Worm (Caenorhabditis elegans) whole organism, young adult: ENCODE data around the gene F44G4.1.

ENCODE experiments used
- F22D6.2 ChIP-seq: sonication (generic microtip); optimal IDR thresholded peaks from 2 replicates; lab custom pipeline; 2016; ENCODE audit warnings: mild to moderate bottlenecking, missing genetic modification characterization, missing compliant biosample characterization
- K12H6.12 ChIP-seq: fragments of 200-800 bp; sonication (Bioruptor generic); optimal IDR thresholded peaks from 2 replicates; lab custom pipeline; 2018; ENCODE audit warnings: mild to moderate bottlenecking, missing genetic modification characterization, missing compliant biosample characterization
- T07F8.4 ChIP-seq: sonication (generic microtip); optimal IDR thresholded peaks from 2 replicates; lab custom pipeline; 2016; ENCODE audit warnings: mild to moderate bottlenecking, missing genetic modification characterization, moderate library complexity, missing compliant biosample characterization
- Y67H2A.10 ChIP-seq: fragments of 200-800 bp; sonication (Bioruptor generic); conservative IDR thresholded peaks from 2 replicates; pipeline ENCODE4 v1.3.6; 2022; ENCODE audit warnings: missing genetic modification reagents, missing genetic modification characterization, missing compliant biosample characterization
- ama-1 ChIP-seq, 3 experiments: fragments of 150-350 bp in 1 of 3; sonication (generic microtip) in 2 of 3; optimal IDR thresholded peaks; 2 replicates each; lab custom pipeline; 2014 to 2018; ENCODE audit warnings: missing biosample characterization in 2 of 3, missing genetic modification characterization in 2 of 3, missing genetic modification reagents in 2 of 3
- ceh-79 ChIP-seq: sonication (generic microtip); optimal IDR thresholded peaks from 2 replicates; lab custom pipeline; 2017; ENCODE audit warnings: mild to moderate bottlenecking, missing genetic modification characterization, missing compliant biosample characterization
- ceh-91 ChIP-seq: fragments of 200-800 bp; sonication (Bioruptor generic); IDR thresholded peaks from 2 replicates; pipeline ENCODE4 v1.3.6; 2022; ENCODE audit warnings: missing genetic modification reagents, missing genetic modification characterization, missing compliant biosample characterization
- dpl-1 ChIP-seq: fragments of 150-350 bp; optimal IDR thresholded peaks from 2 replicates; lab custom pipeline; 2014; ENCODE audit warnings: missing biosample characterization, missing genetic modification reagents, missing genetic modification characterization
- egl-18 ChIP-seq: fragments of 200-800 bp; sonication (Bioruptor generic); IDR thresholded peaks from 2 replicates; pipeline ENCODE4 v1.3.6; 2022; ENCODE audit warnings: missing genetic modification reagents, missing genetic modification characterization, missing compliant biosample characterization
- fkh-3 ChIP-seq: sonication (generic microtip); optimal IDR thresholded peaks from 2 replicates; lab custom pipeline; 2016; ENCODE audit warnings: mild to moderate bottlenecking, missing genetic modification characterization, missing compliant biosample characterization
- madf-6 ChIP-seq: fragments of 200-800 bp; sonication (Bioruptor generic); IDR thresholded peaks from 2 replicates; pipeline ENCODE4 v1.3.6; 2022; ENCODE audit warnings: missing genetic modification reagents, missing genetic modification characterization, missing compliant biosample characterization
- snpc-4 ChIP-seq, 5 experiments: fragments of 150-350 bp in 1 of 5; sonication (generic microtip) in 4 of 5; optimal IDR thresholded peaks; 2 replicates each; lab custom pipeline; 2014 to 2018; ENCODE audit warnings: missing genetic modification characterization in 5 of 5, missing biosample characterization in 3 of 5, antibody characterized with exemption in 2 of 5, mild to moderate bottlenecking in 2 of 5, missing compliant biosample characterization in 2 of 5, missing genotype in 2 of 5, moderate library complexity in 2 of 5, missing genetic modification reagents in 1 of 5
- ztf-18 ChIP-seq: sonication (generic microtip); optimal IDR thresholded peaks from 2 replicates; lab custom pipeline; 2016; ENCODE audit warnings: missing genotype, mild to moderate bottlenecking, missing genetic modification characterization, missing compliant biosample characterization

ce11 chrII:8953703-8954102 is 40.7 kb upstream of the F44G4.1 start:
- TF ChIP-seq ztf-18 (tag; lab: Kevin White, UChicago) (no peak), ama-1 (optimal IDR thresholded peaks at IDR 0.05; lab: Kevin White, UChicago) (no peak), ama-1 (GFP tag; optimal IDR thresholded peaks at IDR 0.05; lab: Kevin White, UChicago) (no peak), snpc-4 (GFP tag; optimal IDR thresholded peaks at IDR 0.05; lab: Kevin White, UChicago) (no peak), snpc-4 (tag; optimal IDR thresholded peaks at IDR 0.05; lab: Kevin White, UChicago) (no peak), F22D6.2 (tag; lab: Kevin White, UChicago) (no peak), T07F8.4 (tag; lab: Kevin White, UChicago) (no peak), ceh-91 (GFP tag; lab: Robert Waterston, UW) (no peak), fkh-3 (no peak), ceh-79 (no peak), dpl-1 (GFP tag; lab: Kevin White, UChicago) (no peak), madf-6 (GFP tag; lab: Robert Waterston, UW) (no peak), egl-18 (GFP tag; lab: Robert Waterston, UW) (no peak), K12H6.12 (tag; lab: Kevin White, UChicago) (no peak), Y67H2A.10 (no peak)
